Fruit fly (Drosophila melanogaster): ENCODE results near the gene CG5421.

The CG5421 gene

dm6 chr2L:12463037-12463436, 15.1 kb upstream of the CG5421 start (continued):
- TF ChIP-seq CG17912 (GFP tag; optimal IDR thresholded peaks at IDR 0.05) (no peak), az2 (GFP tag; optimal IDR thresholded peaks at IDR 0.05) (peak; percentile 18), CG14050 (GFP tag; IDR thresholded peaks at IDR 0.05) (no peak), dm (GFP tag; optimal IDR thresholded peaks at IDR 0.05) (no peak), CG12299 (tag; optimal IDR thresholded peaks at IDR 0.05) (peak; percentile 4), Ets65A (GFP tag) (no peak), Fer1 (GFP tag; optimal IDR thresholded peaks at IDR 0.05) (peak; percentile 66), CG15514 (GFP tag; optimal IDR thresholded peaks at IDR 0.05) (peak; percentile 44), CG13123 (GFP tag; optimal IDR thresholded peaks at IDR 0.05) (no peak), CG7372 (GFP tag; IDR thresholded peaks at IDR 0.05) (no peak), Fer3 (tag; optimal IDR thresholded peaks at IDR 0.05) (peak; percentile 35), Hr3 (GFP tag; optimal IDR thresholded peaks at IDR 0.05) (no peak), CG6654 (GFP tag; optimal IDR thresholded peaks at IDR 0.05) (no peak), Hr51 (GFP tag; optimal IDR thresholded peaks at IDR 0.05) (peak in 1 of 2 experiments; percentile 38), ara (GFP tag; IDR thresholded peaks at IDR 0.05) (no peak), mirr (GFP tag; optimal IDR thresholded peaks at IDR 0.05) (peak; percentile 53), lab (GFP tag; optimal IDR thresholded peaks at IDR 0.05) (peak; percentile 53), odd (GFP tag; optimal IDR thresholded peaks at IDR 0.05) (peak; percentile 34), HLH4C (GFP tag; IDR thresholded peaks at IDR 0.05; ENCODE audit: partially characterized antibody) (no peak), CG6683 (GFP tag; optimal IDR thresholded peaks at IDR 0.05) (peak; percentile 3), Ptx1 (GFP tag; IDR thresholded peaks at IDR 0.05) (0 out of 2 replicates have a peak, but pooled peaks have one; percentile 33), fd102C (GFP tag; optimal IDR thresholded peaks at IDR 0.05) (no peak), Meics (GFP tag; optimal IDR thresholded peaks at IDR 0.05) (peak; percentile 20), CG2202 (tag; optimal IDR thresholded peaks at IDR 0.05) (no peak), bab2 (GFP tag; optimal IDR thresholded peaks at IDR 0.05) (peak; percentile 48), org-1 (GFP tag; optimal IDR thresholded peaks at IDR 0.05) (peak; percentile 10), CG5180 (GFP tag; optimal IDR thresholded peaks at IDR 0.05) (peak; percentile 7), rib (GFP tag; IDR thresholded peaks at IDR 0.05) (0 out of 2 replicates have a peak, but pooled peaks have one; percentile 35), vfl (GFP tag; optimal IDR thresholded peaks at IDR 0.05) (no peak), grau (tag; optimal IDR thresholded peaks at IDR 0.05) (peak; percentile 1), CG34376 (GFP tag; optimal IDR thresholded peaks at IDR 0.05) (peak; percentile 48), gsb (GFP tag; IDR thresholded peaks at IDR 0.05) (no peak), croc (GFP tag; conservative IDR thresholded peaks at IDR 0.05) (no peak), Asciz (GFP tag; optimal IDR thresholded peaks at IDR 0.05) (peak; percentile 69), CG10147 (GFP tag; optimal IDR thresholded peaks at IDR 0.05) (no peak), unpg (GFP tag; optimal IDR thresholded peaks at IDR 0.05) (peak; percentile 19), Vsx1 (GFP tag; optimal IDR thresholded peaks at IDR 0.05) (peak; percentile 35), CG3281 (GFP tag; optimal IDR thresholded peaks at IDR 0.05) (peak; percentile 31), Pdp1 (GFP tag; optimal IDR thresholded peaks at IDR 0.05) (peak in 1 of 2 experiments; percentile 83), Chrac-16 (GFP tag; optimal IDR thresholded peaks at IDR 0.05) (no peak), kah (GFP tag; optimal IDR thresholded peaks at IDR 0.05) (peak; percentile 24), peb (GFP tag; IDR thresholded peaks at IDR 0.05) (no peak), inv (GFP tag; IDR thresholded peaks at IDR 0.05; ENCODE audit: partially characterized antibody) (no peak), vvl (GFP tag; IDR thresholded peaks at IDR 0.05) (peak; percentile 57), gfzf (GFP tag; optimal IDR thresholded peaks at IDR 0.05) (no peak), pan (optimal IDR thresholded peaks at IDR 0.05) (no peak), pan (GFP tag; optimal IDR thresholded peaks at IDR 0.05 in 1 of 2, IDR thresholded peaks at IDR 0.05 in 1 of 2) (peak in 1 of 2 experiments; percentile 36), CG12071 (GFP tag; optimal IDR thresholded peaks at IDR 0.05) (peak; percentile 66), CG8944 (GFP tag; optimal IDR thresholded peaks at IDR 0.05) (peak; percentile 11), Mad (GFP tag; optimal IDR thresholded peaks at IDR 0.05) (no peak), CG3163 (GFP tag; optimal IDR thresholded peaks at IDR 0.05) (no peak)

All from whole organism, embryonic.